Worm (Caenorhabditis elegans) whole organism, young adult: ENCODE measurements around the gene rbm-7.

Experiments used
- C17E4.6 ChIP-seq: fragments of 200-800 bp; sonication (Bioruptor generic); IDR thresholded peaks from 2 replicates; pipeline ENCODE4 v1.3.6; 2022; ENCODE audit warnings: missing genetic modification reagents, missing genetic modification characterization, missing compliant biosample characterization
- F22D6.2 ChIP-seq: sonication (generic microtip); optimal IDR thresholded peaks from 2 replicates; lab custom pipeline; 2016; ENCODE audit warnings: mild to moderate bottlenecking, missing genetic modification characterization, missing compliant biosample characterization
- F49E8.2 ChIP-seq: sonication (generic microtip); optimal IDR thresholded peaks from 3 replicates; lab custom pipeline; 2017; ENCODE audit warnings: missing genetic modification characterization, mild to moderate bottlenecking, missing compliant biosample characterization, antibody characterized with exemption, moderate library complexity; ENCODE audit not compliant: insufficient read depth
- F52B5.7 ChIP-seq: sonication (generic microtip); optimal IDR thresholded peaks from 2 replicates; lab custom pipeline; 2016; ENCODE audit warnings: mild to moderate bottlenecking, missing genetic modification characterization, missing compliant biosample characterization
- K11D2.4 ChIP-seq: fragments of 200-800 bp; sonication (Bioruptor generic); IDR thresholded peaks from 2 replicates; pipeline ENCODE4 v1.3.6; 2022; ENCODE audit warnings: missing genetic modification reagents, missing genetic modification characterization, missing compliant biosample characterization
- K12H6.12 ChIP-seq: fragments of 200-800 bp; sonication (Bioruptor generic); optimal IDR thresholded peaks from 2 replicates; lab custom pipeline; 2018; ENCODE audit warnings: mild to moderate bottlenecking, missing genetic modification characterization, missing compliant biosample characterization
- T07F8.4 ChIP-seq: sonication (generic microtip); optimal IDR thresholded peaks from 2 replicates; lab custom pipeline; 2016; ENCODE audit warnings: mild to moderate bottlenecking, missing genetic modification characterization, moderate library complexity, missing compliant biosample characterization
- T26A5.8 ChIP-seq: sonication (generic microtip); optimal IDR thresholded peaks from 2 replicates; lab custom pipeline; 2016; ENCODE audit warnings: missing genetic modification characterization, missing compliant biosample characterization
- Y53G8AR.9 ChIP-seq: fragments of 200-800 bp; sonication (Bioruptor generic); conservative IDR thresholded peaks from 2 replicates; pipeline ENCODE4 v1.3.6; 2022; ENCODE audit warnings: missing genetic modification reagents, missing genetic modification characterization, missing compliant biosample characterization
- Y56A3A.18 ChIP-seq: fragments of 200-800 bp; sonication (Bioruptor generic); IDR thresholded peaks from 2 replicates; pipeline ENCODE4 v1.3.6; 2022; ENCODE audit warnings: missing genetic modification reagents, missing genetic modification characterization, missing compliant biosample characterization
- Y79H2A.3 ChIP-seq: fragments of 200-800 bp; sonication (Bioruptor generic); conservative IDR thresholded peaks from 2 replicates; pipeline ENCODE4 v1.3.6; 2022; ENCODE audit warnings: missing genetic modification reagents, missing genetic modification characterization, missing compliant biosample characterization
- Y95B8A.8 ChIP-seq: fragments of 200-800 bp; sonication (Bioruptor generic); IDR thresholded peaks from 2 replicates; pipeline ENCODE4 v1.3.6; 2022; ENCODE audit warnings: missing genetic modification reagents, missing genetic modification characterization, missing compliant biosample characterization
- ZK185.1 ChIP-seq: sonication (generic microtip); optimal IDR thresholded peaks from 2 replicates; lab custom pipeline; 2016; ENCODE audit warnings: mild to moderate bottlenecking, missing genetic modification characterization, missing compliant biosample characterization; ENCODE audit not compliant: poor library complexity, severe bottlenecking
- attf-6 ChIP-seq: fragments of 200-800 bp; sonication (Bioruptor generic); IDR thresholded peaks from 2 replicates; pipeline ENCODE4 v1.3.6; 2022; ENCODE audit warnings: missing genetic modification reagents, missing genetic modification characterization, missing compliant biosample characterization
- ccch-3 ChIP-seq: fragments of 200-800 bp; sonication (Bioruptor generic); optimal IDR thresholded peaks from 2 replicates; lab custom pipeline; 2018; ENCODE audit warnings: mild to moderate bottlenecking, missing genetic modification characterization, missing compliant biosample characterization
- ceh-100 ChIP-seq: fragments of 200-800 bp; sonication (Bioruptor generic); IDR thresholded peaks from 2 replicates; pipeline ENCODE4 v1.3.6; 2022; ENCODE audit warnings: missing genetic modification reagents, missing genetic modification characterization, missing compliant biosample characterization
- ceh-40 ChIP-seq: fragments of 200-800 bp; sonication (Bioruptor generic); IDR thresholded peaks from 2 replicates; pipeline ENCODE4 v1.3.6; 2022; ENCODE audit warnings: missing genetic modification characterization, missing compliant biosample characterization
- chd-7 ChIP-seq: sonication (generic microtip); optimal IDR thresholded peaks from 2 replicates; lab custom pipeline; 2016; ENCODE audit warnings: mild to moderate bottlenecking, missing genetic modification characterization, moderate library complexity, missing compliant biosample characterization
- die-1 ChIP-seq: sonication (generic microtip); optimal IDR thresholded peaks from 2 replicates; lab custom pipeline; 2016; ENCODE audit warnings: missing genotype, mild to moderate bottlenecking, missing genetic modification characterization, missing compliant biosample characterization
- egl-18 ChIP-seq: fragments of 200-800 bp; sonication (Bioruptor generic); IDR thresholded peaks from 2 replicates; pipeline ENCODE4 v1.3.6; 2022; ENCODE audit warnings: missing genetic modification reagents, missing genetic modification characterization, missing compliant biosample characterization
- egrh-3 ChIP-seq: fragments of 200-800 bp; sonication (Bioruptor generic); IDR thresholded peaks from 2 replicates; pipeline ENCODE4 v1.3.6; 2022; ENCODE audit warnings: missing genetic modification reagents, missing genetic modification characterization, missing compliant biosample characterization
- fkh-3 ChIP-seq: sonication (generic microtip); optimal IDR thresholded peaks from 2 replicates; lab custom pipeline; 2016; ENCODE audit warnings: mild to moderate bottlenecking, missing genetic modification characterization, missing compliant biosample characterization
- hmg-1.2 ChIP-seq: fragments of 200-800 bp; sonication (Bioruptor generic); IDR thresholded peaks from 2 replicates; pipeline ENCODE4 v1.3.6; 2022; ENCODE audit warnings: missing genetic modification reagents, missing genetic modification characterization, missing compliant biosample characterization
- hmg-20 ChIP-seq: fragments of 200-800 bp; sonication (Bioruptor generic); IDR thresholded peaks from 2 replicates; pipeline ENCODE4 v1.3.6; 2022; ENCODE audit warnings: missing genetic modification reagents, missing genetic modification characterization, missing compliant biosample characterization
- hrde-1 ChIP-seq: sonication (generic microtip); optimal IDR thresholded peaks from 2 replicates; lab custom pipeline; 2016; ENCODE audit warnings: missing genetic modification characterization, mild to moderate bottlenecking, missing compliant biosample characterization, moderate library complexity, missing genotype, missing genetic modification reagents, borderline replicate concordance
- lin-54 ChIP-seq: fragments of 200-800 bp; sonication (Bioruptor generic); optimal IDR thresholded peaks from 2 replicates; lab custom pipeline; 2018; ENCODE audit warnings: mild to moderate bottlenecking, missing genetic modification characterization, missing compliant biosample characterization
- madf-10 ChIP-seq: sonication (generic microtip); optimal IDR thresholded peaks from 2 replicates; lab custom pipeline; 2016; ENCODE audit warnings: mild to moderate bottlenecking, missing genetic modification characterization, missing compliant biosample characterization
- madf-3 ChIP-seq: fragments of 200-800 bp; sonication (Bioruptor generic); IDR thresholded peaks from 2 replicates; pipeline ENCODE4 v1.3.6; 2022; ENCODE audit warnings: missing genetic modification reagents, missing genetic modification characterization, missing compliant biosample characterization
- madf-6 ChIP-seq: fragments of 200-800 bp; sonication (Bioruptor generic); IDR thresholded peaks from 2 replicates; pipeline ENCODE4 v1.3.6; 2022; ENCODE audit warnings: missing genetic modification reagents, missing genetic modification characterization, missing compliant biosample characterization
- mes-4 ChIP-seq: sonication (generic microtip); optimal IDR thresholded peaks from 2 replicates; lab custom pipeline; 2016; ENCODE audit warnings: missing genotype, missing genetic modification characterization, missing compliant biosample characterization
- nfya-2 ChIP-seq: fragments of 200-800 bp; sonication (Bioruptor generic); IDR thresholded peaks from 2 replicates; pipeline ENCODE4 v1.3.6; 2022; ENCODE audit warnings: missing genetic modification reagents, missing genetic modification characterization, missing compliant biosample characterization
- nfyb-1 ChIP-seq: fragments of 200-800 bp; sonication (Bioruptor generic); IDR thresholded peaks from 2 replicates; pipeline ENCODE4 v1.3.6; 2022; ENCODE audit warnings: missing genetic modification reagents, missing genetic modification characterization, missing compliant biosample characterization
- nhr-90 ChIP-seq: sonication (generic microtip); optimal IDR thresholded peaks from 2 replicates; lab custom pipeline; 2016; ENCODE audit warnings: missing genotype, mild to moderate bottlenecking, missing genetic modification characterization, missing compliant biosample characterization
- rcor-1 ChIP-seq: fragments of 200-800 bp; sonication (Bioruptor generic); IDR thresholded peaks from 2 replicates; pipeline ENCODE4 v1.3.6; 2022; ENCODE audit warnings: missing genetic modification reagents, missing genetic modification characterization, missing compliant biosample characterization
- repo-1 ChIP-seq: sonication (generic microtip); optimal IDR thresholded peaks from 2 replicates; lab custom pipeline; 2017; ENCODE audit warnings: mild to moderate bottlenecking, missing genetic modification characterization, missing compliant biosample characterization
- sdz-38 ChIP-seq: sonication (generic microtip); optimal IDR thresholded peaks from 2 replicates; lab custom pipeline; 2016; ENCODE audit warnings: missing genotype, missing genetic modification characterization, missing compliant biosample characterization
- sea-2 ChIP-seq: fragments of 200-800 bp; sonication (Bioruptor generic); IDR thresholded peaks from 2 replicates; pipeline ENCODE4 v1.3.6; 2022; ENCODE audit warnings: missing genetic modification characterization, missing compliant biosample characterization
- tlf-1 ChIP-seq: fragments of 200-800 bp; sonication (Bioruptor generic); optimal IDR thresholded peaks from 2 replicates; lab custom pipeline; 2018; ENCODE audit warnings: mild to moderate bottlenecking, missing genetic modification characterization, missing compliant biosample characterization
- xnd-1 ChIP-seq: sonication (generic microtip); optimal IDR thresholded peaks from 2 replicates; lab custom pipeline; 2016; ENCODE audit warnings: missing genotype, missing genetic modification reagents, missing genetic modification characterization, missing compliant biosample characterization
- zfh-2 ChIP-seq: fragments of 200-800 bp; sonication (Bioruptor generic); conservative IDR thresholded peaks from 2 replicates; pipeline ENCODE4 v1.3.6; 2022; ENCODE audit warnings: missing genetic modification reagents, missing genetic modification characterization, missing compliant biosample characterization
- zim-3 ChIP-seq: sonication (generic microtip); optimal IDR thresholded peaks from 2 replicates; lab custom pipeline; 2017; ENCODE audit warnings: mild to moderate bottlenecking, missing genetic modification characterization, moderate library complexity, missing compliant biosample characterization
- ztf-26 ChIP-seq: sonication (generic microtip); optimal IDR thresholded peaks from 2 replicates; lab custom pipeline; 2017; ENCODE audit warnings: missing genetic modification characterization, missing compliant biosample characterization

The rbm-7 gene

DNA sequence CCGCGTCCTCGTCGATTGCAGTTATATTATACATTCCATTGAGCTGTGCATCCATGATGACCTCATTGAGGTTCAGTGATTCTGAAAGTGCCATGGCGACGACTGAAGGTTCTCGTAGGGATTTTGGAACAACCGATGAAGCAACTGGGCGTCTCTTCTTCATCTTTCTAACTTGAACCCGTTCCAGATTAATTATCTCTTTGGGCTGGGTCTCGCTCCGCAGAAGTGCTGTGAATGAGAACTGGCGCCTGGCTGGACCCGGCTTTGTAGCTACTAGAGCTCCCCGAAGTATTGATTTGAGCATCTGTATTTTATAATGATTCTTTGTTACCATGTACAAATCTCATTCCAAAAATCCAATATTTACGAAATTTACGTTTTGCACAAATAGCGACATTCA lies 45.9 kb upstream of the rbm-7 start, which contains the start of gene ZK1010.2 (continued):
- TF ChIP-seq chd-7 (tag; lab: Kevin White, UChicago) = peak; percentile 7
- TF ChIP-seq egl-18 (GFP tag; lab: Robert Waterston, UW) = no peak
- no peak for TF ChIP-seq madf-10 (tag; lab: Kevin White, UChicago)
- peak; percentile 80; the same call in 1 of the 2 replicates for TF ChIP-seq Y53G8AR.9 (GFP tag; lab: Robert Waterston, UW)
- TF ChIP-seq nfya-2 = no peak
- peak; percentile 78 for TF ChIP-seq lin-54
- no peak for TF ChIP-seq sea-2 (GFP tag; lab: Robert Waterston, UW)
- TF ChIP-seq repo-1 (tag; lab: Kevin White, UChicago) = no peak
- TF ChIP-seq die-1 (tag; lab: Kevin White, UChicago) = no peak
- no peak for TF ChIP-seq hmg-20 (GFP tag; lab: Robert Waterston, UW)
- TF ChIP-seq rcor-1 = no peak; the same call in 1 of the 2 replicates
- no peak for TF ChIP-seq T26A5.8 (tag; lab: Kevin White, UChicago)
- no peak for TF ChIP-seq ZK185.1 (tag; lab: Kevin White, UChicago)
- no peak for TF ChIP-seq ccch-3 (GFP tag; lab: Kevin White, UChicago)
- no peak for TF ChIP-seq Y56A3A.18 (GFP tag; lab: Robert Waterston, UW)
- no peak for TF ChIP-seq K11D2.4 (GFP tag; lab: Robert Waterston, UW)
- no peak for TF ChIP-seq zim-3 (tag; lab: Kevin White, UChicago)
- peak; percentile 11 for TF ChIP-seq mes-4
- TF ChIP-seq Y79H2A.3 = no peak
- peak; percentile 40 for TF ChIP-seq hrde-1 (tag; lab: Kevin White, UChicago)
- no peak for TF ChIP-seq zfh-2
- peak; percentile 6; the same call in 1 of the 2 replicates for TF ChIP-seq C17E4.6 (GFP tag; lab: Robert Waterston, UW)
- no peak for TF ChIP-seq nfyb-1 (GFP tag; lab: Robert Waterston, UW)
- TF ChIP-seq ceh-100 (GFP tag; lab: Robert Waterston, UW) = peak; percentile 63; the same call in 1 of the 2 replicates
- TF ChIP-seq hmg-1.2 (GFP tag; lab: Robert Waterston, UW) = peak; percentile 29; the same call in 1 of the 2 replicates
- TF ChIP-seq tlf-1 (GFP tag; lab: Kevin White, UChicago) = peak; percentile 24
- 0 out of 2 replicates have a peak, but pooled peaks have one; percentile 54 for TF ChIP-seq attf-6
- peak; percentile 70 for TF ChIP-seq madf-6 (GFP tag; lab: Robert Waterston, UW)

DNA sequence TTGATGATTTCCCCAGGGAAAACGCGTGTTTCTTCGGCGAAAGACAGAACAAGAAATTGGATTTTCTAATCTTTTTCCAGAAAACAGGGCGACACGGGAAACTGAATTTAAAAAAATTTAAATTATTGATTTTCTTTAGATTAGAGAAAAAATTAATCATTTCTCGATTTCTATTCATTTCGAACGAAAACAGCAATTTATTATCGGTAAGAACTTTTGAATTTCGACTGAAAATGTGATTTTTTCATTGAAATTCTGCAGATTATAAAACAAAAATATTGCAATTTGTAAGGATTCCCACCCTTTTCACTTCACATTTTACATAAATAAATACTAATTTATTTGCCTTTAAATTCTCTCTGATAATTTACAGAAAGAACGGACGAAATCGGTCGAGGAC lies 40.7 kb upstream of the rbm-7 start, which contains the start of gene bckd-1A:
bckd-1A (minus strand) TSS at position 101 of the 400 bp plus-strand sequence.
- TF ChIP-seq egl-18 (GFP tag; lab: Robert Waterston, UW) (no peak), mes-4 (no peak), ZK185.1 (tag; lab: Kevin White, UChicago) (no peak), F49E8.2 (no peak), sdz-38 (tag; lab: Kevin White, UChicago) (no peak), F52B5.7 (tag; lab: Kevin White, UChicago) (no peak), T07F8.4 (tag; lab: Kevin White, UChicago) (no peak), egrh-3 (GFP tag; lab: Robert Waterston, UW) (no peak), Y95B8A.8 (GFP tag; lab: Robert Waterston, UW) (no peak), die-1 (tag; lab: Kevin White, UChicago) (no peak), sea-2 (GFP tag; lab: Robert Waterston, UW) (no peak), ceh-40 (no peak), madf-3 (no peak), nhr-90 (tag; lab: Kevin White, UChicago) (no peak), xnd-1 (no peak), fkh-3 (no peak), K12H6.12 (no peak), rcor-1 (no peak), F22D6.2 (tag; lab: Kevin White, UChicago) (no peak), ztf-26 (tag; lab: Kevin White, UChicago) (no peak)
